Worm (Caenorhabditis elegans) whole organism, mixed stage, embryonic: ENCODE data around the gene B0454.6.
"Not testable (repeated sequence)": the region's sequence is repeated elsewhere in the genome, so short reads cannot be mapped to it uniquely, and the experiment has no call there.

Experiments used
- M03D4.4 ChIP-seq: sonication (generic microtip); optimal IDR thresholded peaks from 2 replicates; lab custom pipeline; 2017; ENCODE audit warnings: mild to moderate bottlenecking, missing genetic modification characterization, missing compliant biosample characterization
- bed-3 ChIP-seq: fragments of 200-800 bp; sonication (Bioruptor generic); optimal IDR thresholded peaks from 3 replicates; lab custom pipeline; 2018; ENCODE audit warnings: mild to moderate bottlenecking, missing genetic modification characterization, moderate library complexity, missing compliant biosample characterization
- blmp-1 ChIP-seq: fragments of 150-350 bp; optimal IDR thresholded peaks from 2 replicates; lab custom pipeline; 2014; ENCODE audit warnings: missing biosample characterization, missing genetic modification characterization
- ceh-39 ChIP-seq: fragments of 150-350 bp; optimal IDR thresholded peaks from 2 replicates; lab custom pipeline; 2014; ENCODE audit warnings: missing biosample characterization, missing genetic modification characterization
- ceh-43 ChIP-seq: fragments of 200-800 bp; sonication (Bioruptor generic); optimal IDR thresholded peaks from 2 replicates; lab custom pipeline; 2018; ENCODE audit warnings: mild to moderate bottlenecking, missing genetic modification characterization, moderate library complexity, missing compliant biosample characterization
- ceh-83 ChIP-seq: fragments of 200-800 bp; sonication (Bioruptor generic); optimal IDR thresholded peaks from 2 replicates; lab custom pipeline; 2018; ENCODE audit warnings: mild to moderate bottlenecking, missing genetic modification characterization, missing compliant biosample characterization
- ces-1 ChIP-seq: fragments of 150-350 bp; optimal IDR thresholded peaks from 2 replicates; lab custom pipeline; 2014; ENCODE audit warnings: missing biosample characterization, missing genetic modification reagents, missing genetic modification characterization
- cnd-1 ChIP-seq: fragments of 200-800 bp; sonication (Bioruptor generic); optimal IDR thresholded peaks from 2 replicates; lab custom pipeline; 2018; ENCODE audit warnings: mild to moderate bottlenecking, missing genetic modification characterization, missing compliant biosample characterization
- drap-1 ChIP-seq: fragments of 200-800 bp; sonication (Bioruptor generic); optimal IDR thresholded peaks from 3 replicates; lab custom pipeline; 2018; ENCODE audit warnings: mild to moderate bottlenecking, missing genetic modification characterization, missing compliant biosample characterization
- elt-1 ChIP-seq: sonication (generic microtip); optimal IDR thresholded peaks from 2 replicates; lab custom pipeline; 2017; ENCODE audit warnings: missing genetic modification characterization, mild to moderate bottlenecking, missing compliant biosample characterization, antibody characterized with exemption, moderate library complexity, borderline replicate concordance; ENCODE audit not compliant: insufficient read depth
- elt-3 ChIP-seq: fragments of 150-350 bp; optimal IDR thresholded peaks from 2 replicates; lab custom pipeline; 2014; ENCODE audit warnings: missing biosample characterization, missing genetic modification characterization
- flh-1 ChIP-seq: fragments of 200-800 bp; sonication (Bioruptor generic); optimal IDR thresholded peaks from 2 replicates; lab custom pipeline; 2018; ENCODE audit warnings: mild to moderate bottlenecking, missing genetic modification characterization, moderate library complexity, missing compliant biosample characterization
- ham-2 ChIP-seq: fragments of 200-800 bp; sonication (Bioruptor generic); optimal IDR thresholded peaks from 2 replicates; lab custom pipeline; 2018; ENCODE audit warnings: mild to moderate bottlenecking, missing genetic modification characterization, missing compliant biosample characterization
- hlh-1 ChIP-seq: fragments of 150-350 bp; optimal IDR thresholded peaks from 2 replicates; lab custom pipeline; 2014; ENCODE audit warnings: missing biosample characterization, missing genetic modification reagents, missing genetic modification characterization
- lin-13 ChIP-seq: fragments of 150-350 bp; optimal IDR thresholded peaks from 2 replicates; lab custom pipeline; 2014; ENCODE audit warnings: missing biosample characterization, missing genetic modification characterization
- lin-32 ChIP-seq: fragments of 200-800 bp; sonication (Bioruptor generic); optimal IDR thresholded peaks from 2 replicates; lab custom pipeline; 2018; ENCODE audit warnings: mild to moderate bottlenecking, missing genetic modification characterization, missing compliant biosample characterization
- lsy-2 ChIP-seq: fragments of 150-350 bp; optimal IDR thresholded peaks from 2 replicates; lab custom pipeline; 2014; ENCODE audit warnings: missing biosample characterization, missing genetic modification characterization
- mab-5 ChIP-seq: fragments of 150-350 bp; optimal IDR thresholded peaks from 2 replicates; lab custom pipeline; 2014; ENCODE audit warnings: missing biosample characterization, missing genetic modification characterization
- mep-1 ChIP-seq: fragments of 150-350 bp; optimal IDR thresholded peaks from 2 replicates; lab custom pipeline; 2017; ENCODE audit warnings: missing biosample characterization, missing genetic modification reagents, missing genetic modification characterization, inconsistent platforms
- mls-2 ChIP-seq: sonication (generic microtip); optimal IDR thresholded peaks from 2 replicates; lab custom pipeline; 2016; ENCODE audit warnings: mild to moderate bottlenecking, missing genetic modification characterization, moderate library complexity, missing compliant biosample characterization
- nhr-2 ChIP-seq: fragments of 150-350 bp; optimal IDR thresholded peaks from 2 replicates; lab custom pipeline; 2014; ENCODE audit warnings: missing biosample characterization, missing genetic modification characterization
- nhr-237 ChIP-seq: fragments of 150-350 bp; optimal IDR thresholded peaks from 2 replicates; lab custom pipeline; 2014; ENCODE audit warnings: missing biosample characterization, missing genetic modification characterization
- nhr-28 ChIP-seq: fragments of 150-350 bp; optimal IDR thresholded peaks from 2 replicates; lab custom pipeline; 2014; ENCODE audit warnings: missing biosample characterization, missing genetic modification characterization
- nhr-76 ChIP-seq: sonication (generic microtip); optimal IDR thresholded peaks from 2 replicates; lab custom pipeline; 2017; ENCODE audit warnings: missing biosample characterization, missing genetic modification characterization
- pha-4 ChIP-seq: fragments of 150-350 bp; optimal IDR thresholded peaks from 2 replicates; lab custom pipeline; 2018; ENCODE audit warnings: missing biosample characterization, missing genetic modification reagents, missing genetic modification characterization
- sem-2 ChIP-seq: fragments of 200-800 bp; sonication (Bioruptor generic); optimal IDR thresholded peaks from 2 replicates; lab custom pipeline; 2018; ENCODE audit warnings: mild to moderate bottlenecking, missing genetic modification characterization, missing compliant biosample characterization
- snpc-4 ChIP-seq: fragments of 150-350 bp; optimal IDR thresholded peaks from 2 replicates; lab custom pipeline; 2014; ENCODE audit warnings: missing biosample characterization, missing genetic modification characterization
- sptf-1 ChIP-seq: sonication (generic microtip); optimal IDR thresholded peaks from 2 replicates; lab custom pipeline; 2017; ENCODE audit warnings: mild to moderate bottlenecking, missing genetic modification characterization, moderate library complexity, missing compliant biosample characterization
- tbx-8 ChIP-seq: fragments of 200-800 bp; sonication (Bioruptor generic); optimal IDR thresholded peaks from 2 replicates; lab custom pipeline; 2018; ENCODE audit warnings: mild to moderate bottlenecking, missing genetic modification characterization, moderate library complexity, missing compliant biosample characterization
- unc-120 ChIP-seq: sonication (generic microtip); optimal IDR thresholded peaks from 2 replicates; lab custom pipeline; 2017; ENCODE audit warnings: missing genetic modification characterization, missing compliant biosample characterization; ENCODE audit not compliant: poor library complexity, severe bottlenecking
- unc-39 ChIP-seq: fragments of 150-350 bp; optimal IDR thresholded peaks from 2 replicates; lab custom pipeline; 2014; ENCODE audit warnings: missing biosample characterization, missing genetic modification characterization
- unc-62 ChIP-seq: fragments of 150-350 bp; optimal IDR thresholded peaks from 2 replicates; lab custom pipeline; 2014; ENCODE audit warnings: missing biosample characterization, missing genetic modification reagents, missing genetic modification characterization
- zip-8 ChIP-seq: fragments of 150-350 bp; optimal IDR thresholded peaks from 2 replicates; lab custom pipeline; 2014; ENCODE audit warnings: missing biosample characterization, missing genetic modification characterization
- ztf-11 ChIP-seq: fragments of 150-350 bp; optimal IDR thresholded peaks from 2 replicates; lab custom pipeline; 2014; ENCODE audit warnings: missing biosample characterization, missing genetic modification characterization

The B0454.6 gene

DNA sequence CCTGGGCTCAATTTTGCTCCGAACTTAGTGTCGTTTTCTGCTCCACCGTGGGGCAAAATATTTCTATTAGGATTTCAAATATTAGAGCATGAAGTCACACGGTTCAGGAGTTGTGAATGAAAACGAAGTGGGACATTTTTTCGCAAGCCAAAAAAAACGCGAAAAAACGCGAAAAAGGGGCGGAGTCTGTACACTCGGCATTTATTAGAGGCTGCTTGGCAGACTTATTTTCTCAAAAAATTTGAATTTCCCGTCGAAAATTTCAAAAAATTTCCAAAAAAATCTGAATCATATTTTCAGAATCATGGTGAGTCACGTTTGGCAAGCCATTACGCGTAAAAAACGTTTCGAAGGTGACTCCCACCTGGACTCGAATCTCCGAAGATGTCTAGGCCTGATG, at the start of gene B0454.6:
TSS of gene B0454.6 (plus strand) at position 301 of the 400 bp plus-strand sequence.
- TF ChIP-seq elt-3, mls-2, mab-5 (tag; lab: Kevin White, UChicago): not testable (repeated sequence)

DNA sequence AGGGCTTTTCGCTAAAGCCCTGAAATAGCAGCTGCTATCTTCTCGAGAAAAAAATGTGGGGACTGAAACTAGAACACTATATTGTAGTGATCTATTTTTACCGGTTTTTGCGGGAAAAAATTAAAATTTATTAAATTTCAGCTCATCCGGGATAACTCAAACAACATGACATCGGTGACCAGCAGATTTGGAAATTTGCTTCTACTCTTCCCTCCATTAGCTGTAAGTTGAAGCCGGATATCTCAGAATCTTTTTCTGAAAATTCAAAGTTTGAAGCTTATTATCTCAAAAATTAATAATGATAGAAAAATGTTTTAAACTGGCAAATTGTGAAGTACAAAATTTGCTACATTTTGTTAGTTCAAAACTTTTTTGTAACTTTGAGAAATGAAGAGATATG, 48.2 kb upstream of the B0454.6 start:
- TF ChIP-seq ceh-43 (GFP tag; lab: Kevin White, UChicago) (no peak), ceh-83 (GFP tag; lab: Kevin White, UChicago) (no peak), unc-39 (no peak), elt-3 (tag; lab: Kevin White, UChicago) (no peak), nhr-28 (no peak), M03D4.4 (tag; lab: Kevin White, UChicago) (no peak), mep-1 (tag; lab: Kevin White, UChicago) (no peak)

DNA sequence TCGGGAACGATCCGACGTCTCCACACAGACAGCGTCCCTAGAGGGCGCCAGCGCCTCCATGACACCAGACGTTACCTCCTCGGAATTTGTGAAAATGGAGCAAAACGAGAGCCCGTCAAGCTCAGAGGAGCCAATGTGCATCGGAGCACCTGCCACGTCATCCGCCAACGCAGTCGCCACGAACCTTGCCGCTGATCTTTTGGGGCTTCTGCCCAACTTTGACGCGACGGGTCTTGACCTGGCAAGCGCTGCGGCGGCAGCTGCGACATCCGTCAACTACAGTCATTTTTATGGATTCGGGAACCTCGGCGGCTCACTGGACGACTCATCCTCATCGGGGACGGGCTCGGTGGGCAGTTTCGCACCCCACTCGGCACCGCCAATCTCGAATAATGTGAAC, 47.1 kb upstream of the B0454.6 start:
- no peak for TF ChIP-seq unc-39
- TF ChIP-seq zip-8, result no peak
- TF ChIP-seq blmp-1 (tag; lab: Kevin White, UChicago), result no peak
- no peak for TF ChIP-seq nhr-28
- no peak for TF ChIP-seq nhr-2 (tag; lab: Kevin White, UChicago)
- no peak for TF ChIP-seq tbx-8 (GFP tag; lab: Kevin White, UChicago)
- TF ChIP-seq mab-5 (tag; lab: Kevin White, UChicago), result no peak
- TF ChIP-seq ztf-11 (tag; lab: Kevin White, UChicago), result no peak
- no peak for TF ChIP-seq elt-1 (tag; lab: Kevin White, UChicago)
- TF ChIP-seq mep-1 (tag; lab: Kevin White, UChicago), result no peak
- no peak for TF ChIP-seq lin-13 (tag; lab: Kevin White, UChicago)
- no peak for TF ChIP-seq drap-1 (GFP tag; lab: Kevin White, UChicago)
- TF ChIP-seq ceh-83 (GFP tag; lab: Kevin White, UChicago), result no peak
- TF ChIP-seq, all 35 proteins: peak for 0

DNA sequence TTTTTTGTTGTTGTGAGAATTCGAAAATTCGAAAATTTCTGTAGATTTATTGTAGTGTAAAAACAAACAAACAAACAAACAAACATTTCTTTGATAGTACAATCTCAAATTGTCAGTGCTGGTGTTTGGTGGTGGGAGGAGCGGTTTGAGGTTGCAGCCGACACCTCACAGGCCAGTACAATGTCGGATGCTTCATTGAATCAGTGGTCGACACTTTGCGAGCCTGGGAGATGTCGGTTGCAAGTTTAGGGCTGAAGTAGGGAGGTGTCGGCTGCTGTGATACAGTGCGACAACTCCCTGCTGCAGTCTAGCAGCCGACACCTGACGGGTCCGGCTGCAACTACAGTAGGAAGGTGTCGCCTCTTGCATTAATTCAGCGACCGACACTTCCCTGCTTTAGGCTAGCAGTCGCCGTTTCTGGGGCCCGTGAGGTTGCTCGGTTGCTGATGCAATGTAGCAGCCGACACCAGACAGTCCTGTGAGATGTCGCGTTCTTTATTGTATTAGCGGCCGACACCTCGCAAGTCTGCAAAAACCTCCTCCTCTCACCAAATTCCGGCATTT, 46.6 kb upstream of the B0454.6 start:
- TF ChIP-seq ham-2 (GFP tag; lab: Kevin White, UChicago), result no peak
- TF ChIP-seq nhr-2 (tag; lab: Kevin White, UChicago), result no peak
- no peak for TF ChIP-seq mep-1 (tag; lab: Kevin White, UChicago)
- TF ChIP-seq elt-1 (tag; lab: Kevin White, UChicago), result no peak
- TF ChIP-seq M03D4.4 (tag; lab: Kevin White, UChicago), result no peak
- TF ChIP-seq elt-3 (tag; lab: Kevin White, UChicago), result no peak
- TF ChIP-seq mab-5 (tag; lab: Kevin White, UChicago), result no peak
- TF ChIP-seq sptf-1 (tag; lab: Kevin White, UChicago), result no peak
- no peak for TF ChIP-seq tbx-8 (GFP tag; lab: Kevin White, UChicago)

DNA sequence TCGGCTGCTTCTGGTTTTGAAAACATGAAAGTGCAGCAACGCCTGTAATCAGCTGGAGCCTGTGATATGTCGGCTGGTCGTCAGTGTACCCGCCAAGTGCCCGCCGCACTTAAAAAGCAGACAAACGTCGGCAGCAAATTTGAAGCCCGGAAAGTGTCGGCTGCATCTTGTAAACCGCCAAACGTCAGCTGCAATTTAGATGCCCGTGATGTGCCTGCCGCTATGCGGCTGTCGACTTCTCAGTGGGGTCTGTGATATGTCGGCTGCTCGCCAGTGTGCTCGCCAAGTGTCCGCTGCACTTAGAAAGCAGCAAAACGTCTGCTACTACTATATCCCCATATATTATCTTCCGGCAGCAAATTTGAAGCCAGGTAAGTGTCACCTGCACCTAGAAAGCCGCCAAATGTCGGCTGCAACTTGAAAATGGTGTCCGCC, 45.4 kb upstream of the B0454.6 start:
- TF ChIP-seq sem-2 (GFP tag; lab: Kevin White, UChicago), result no peak
- TF ChIP-seq, all 35 proteins: peak for 0

DNA sequence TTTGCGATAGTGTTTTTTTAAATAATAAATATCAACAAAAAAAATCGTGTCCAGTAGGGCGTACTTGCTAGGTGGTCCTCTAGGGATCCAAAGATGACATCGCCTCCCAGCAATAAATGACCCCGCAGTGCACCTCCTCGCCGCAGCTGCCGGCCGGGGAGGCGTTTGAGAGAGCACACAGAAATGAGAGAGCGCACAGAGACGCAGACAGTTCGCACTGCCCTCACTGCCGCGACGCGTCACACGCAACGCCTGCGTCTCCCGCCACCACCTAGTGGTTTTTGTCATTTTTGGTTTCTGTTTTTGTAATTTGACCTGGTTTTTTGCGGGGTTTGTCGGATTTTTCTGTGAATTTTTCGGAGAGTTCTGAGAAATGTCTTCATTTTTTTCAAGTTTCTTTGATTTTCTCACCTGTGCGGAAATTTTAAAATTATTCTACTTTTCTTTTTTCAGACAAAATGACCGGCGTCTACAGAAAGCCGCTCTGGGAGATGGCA, 44.7 kb upstream of the B0454.6 start, which contains the start of gene lido-7:
TSS of gene lido-7 (plus strand) at position 447 of the 497 bp plus-strand sequence.
- TF ChIP-seq ceh-39 (tag; lab: Kevin White, UChicago), result no peak
- TF ChIP-seq sem-2 (GFP tag; lab: Kevin White, UChicago), result no peak
- TF ChIP-seq elt-3 (tag; lab: Kevin White, UChicago), result no peak
- TF ChIP-seq snpc-4, result no peak
- TF ChIP-seq nhr-237 (tag; lab: Kevin White, UChicago), result no peak
- TF ChIP-seq ceh-43 (GFP tag; lab: Kevin White, UChicago), result no peak
- no peak for TF ChIP-seq mab-5 (tag; lab: Kevin White, UChicago)
- TF ChIP-seq ceh-83 (GFP tag; lab: Kevin White, UChicago), result no peak
- TF ChIP-seq ztf-11 (tag; lab: Kevin White, UChicago), result no peak
- TF ChIP-seq mep-1 (tag; lab: Kevin White, UChicago), result no peak
- peak; percentile 3 for TF ChIP-seq M03D4.4 (tag; lab: Kevin White, UChicago)
- no peak for TF ChIP-seq nhr-28
- TF ChIP-seq blmp-1 (tag; lab: Kevin White, UChicago), result no peak
- TF ChIP-seq tbx-8 (GFP tag; lab: Kevin White, UChicago), result no peak
- no peak for TF ChIP-seq flh-1
- peak; percentile 37 for TF ChIP-seq unc-120 (tag; lab: Kevin White, UChicago)
- TF ChIP-seq cnd-1 (tag; lab: Kevin White, UChicago), result no peak
- TF ChIP-seq pha-4, result peak; percentile 12
- TF ChIP-seq unc-62 (GFP tag; lab: Kevin White, UChicago), result no peak
- no peak for TF ChIP-seq drap-1 (GFP tag; lab: Kevin White, UChicago)
- TF ChIP-seq ces-1 (GFP tag; lab: Kevin White, UChicago), result no peak
- no peak for TF ChIP-seq unc-39
- peak; percentile 8 for TF ChIP-seq hlh-1 (tag; lab: Kevin White, UChicago)
- no peak for TF ChIP-seq zip-8
- TF ChIP-seq lin-13 (tag; lab: Kevin White, UChicago), result peak; percentile 5
- TF ChIP-seq ham-2 (GFP tag; lab: Kevin White, UChicago), result no peak
- no peak for TF ChIP-seq nhr-76 (tag; lab: Kevin White, UChicago)
- peak; percentile 25 for TF ChIP-seq lsy-2
- TF ChIP-seq mls-2 (tag; lab: Kevin White, UChicago), result no peak
- TF ChIP-seq sptf-1 (tag; lab: Kevin White, UChicago), result peak; percentile 40
- peak; percentile 21 for TF ChIP-seq lin-32
- TF ChIP-seq elt-1 (tag; lab: Kevin White, UChicago), result no peak
- TF ChIP-seq bed-3 (GFP tag; lab: Kevin White, UChicago), result no peak
